Fruit fly (Drosophila melanogaster) whole organism, wandering third instar larva: ENCODE results near the gene CG3224.

Experiments
- Abd-B ChIP-seq: fragments of >200 bp; optimal IDR thresholded peaks from 2 replicates; lab custom pipeline; 2017; ENCODE audit warnings: missing biosample characterization, missing genetic modification characterization
- GATAd ChIP-seq: sonication (Bioruptor generic); optimal IDR thresholded peaks from 2 replicates; lab custom pipeline; 2016; ENCODE audit warnings: missing biosample characterization, missing genetic modification characterization
- Hr78 ChIP-seq: fragments of >200 bp; optimal IDR thresholded peaks from 2 replicates; lab custom pipeline; 2017; ENCODE audit warnings: missing biosample characterization, missing genetic modification characterization
- OdsH ChIP-seq: fragments of 200-800 bp; sonication (Bioruptor generic); optimal IDR thresholded peaks from 2 replicates; lab custom pipeline; 2016; ENCODE audit warnings: missing biosample characterization, mild to moderate bottlenecking, missing genetic modification characterization
- Vsx2 ChIP-seq: fragments of 200-300, 225-300 bp; sonication (Bioruptor generic); optimal IDR thresholded peaks from 2 replicates; lab custom pipeline; 2018; ENCODE audit warnings: missing biosample characterization, missing genetic modification characterization; ENCODE audit not compliant: partially characterized antibody
- br ChIP-seq: fragments of 200-800 bp; sonication (Bioruptor generic); optimal IDR thresholded peaks from 2 replicates; lab custom pipeline; 2016; ENCODE audit warnings: missing biosample characterization, missing genetic modification characterization
- dmrt93B ChIP-seq: fragments of 200-800 bp; sonication (Bioruptor generic); optimal IDR thresholded peaks from 2 replicates; lab custom pipeline; 2018; ENCODE audit warnings: missing biosample characterization, mild to moderate bottlenecking, missing genetic modification characterization
- ey ChIP-seq: fragments of 200-800 bp; sonication (Bioruptor generic); optimal IDR thresholded peaks from 2 replicates; lab custom pipeline; 2016; ENCODE audit warnings: missing biosample characterization, missing genetic modification characterization
- lola ChIP-seq: fragments of >200 bp; optimal IDR thresholded peaks from 2 replicates; lab custom pipeline; 2017; ENCODE audit warnings: missing biosample characterization, missing genetic modification characterization
- sv ChIP-seq: fragments of 200-800 bp; sonication (Bioruptor generic); optimal IDR thresholded peaks from 3 replicates; lab custom pipeline; 2016; ENCODE audit warnings: missing biosample characterization, missing genetic modification characterization
- usp ChIP-seq: fragments of >200 bp; optimal IDR thresholded peaks from 2 replicates; lab custom pipeline; 2017; ENCODE audit warnings: missing biosample characterization, missing genetic modification characterization

DNA sequence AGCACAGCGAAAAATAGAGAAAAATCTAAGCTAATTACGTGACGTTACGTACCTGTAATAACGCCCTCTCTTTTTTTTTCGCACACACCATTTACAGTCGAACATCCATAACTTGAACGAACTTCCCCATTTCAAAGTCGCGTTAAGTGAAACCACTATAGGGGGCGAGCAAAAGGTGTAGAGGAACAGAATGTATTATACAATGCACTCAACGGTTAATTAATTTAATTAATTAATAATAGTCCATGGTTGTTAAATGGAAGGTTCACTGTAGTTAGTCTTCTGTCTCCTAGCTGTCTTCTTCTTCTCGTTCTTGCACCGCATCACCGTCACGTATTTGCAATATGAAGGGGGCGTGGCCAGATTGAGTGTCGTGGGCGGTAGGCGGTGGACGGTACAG, 19.7 kb downstream of the CG3224 start:
- no peak for TF ChIP-seq OdsH (GFP tag; lab: Kevin White, UChicago)
- no peak for TF ChIP-seq usp
- TF ChIP-seq Hr78 (GFP tag; lab: Kevin White, UChicago), result no peak
- no peak for TF ChIP-seq Abd-B
- TF ChIP-seq lola (GFP tag; lab: Kevin White, UChicago), result no peak
- peak; percentile 39 for TF ChIP-seq ey (GFP tag; lab: Kevin White, UChicago)
- no peak for TF ChIP-seq GATAd (GFP tag; lab: Kevin White, UChicago)
- no peak for TF ChIP-seq br (GFP tag; lab: Kevin White, UChicago)
- TF ChIP-seq dmrt93B (GFP tag; lab: Kevin White, UChicago), result no peak
- no peak for TF ChIP-seq sv
- TF ChIP-seq Vsx2 (GFP tag; lab: Kevin White, UChicago), result no peak
